Fruit fly (Drosophila melanogaster) whole organism, embryonic: ENCODE measurements around the gene mRpS31.

ENCODE experiments used
- Abd-B ChIP-seq: fragments of 200-800 bp; sonication (Bioruptor generic); optimal IDR thresholded peaks from 2 replicates; lab custom pipeline; 2018; ENCODE audit warnings: missing biosample characterization, mild to moderate bottlenecking, missing genetic modification characterization, moderate library complexity
- Atf6 ChIP-seq: fragments of 200-800 bp; sonication (Bioruptor generic); IDR thresholded peaks from 2 replicates; pipeline ENCODE4 v1.3.6; 2022; ENCODE audit warnings: missing biosample characterization, missing genetic modification characterization
- C15 ChIP-seq: fragments of 200-800 bp; sonication (Bioruptor generic); IDR thresholded peaks from 3 replicates; pipeline ENCODE4 v1.3.6; 2022; ENCODE audit warnings: missing biosample characterization, missing genetic modification characterization
- CG12219 ChIP-seq: fragments of 200-800 bp; sonication (Bioruptor generic); optimal IDR thresholded peaks from 3 replicates; lab custom pipeline; 2018; ENCODE audit warnings: missing biosample characterization, mild to moderate bottlenecking, missing genetic modification characterization
- CG15073 ChIP-seq: fragments of 200-800 bp; sonication (Bioruptor generic); optimal IDR thresholded peaks from 2 replicates; lab custom pipeline; 2016; ENCODE audit warnings: missing biosample characterization, missing genetic modification characterization
- CG15601 ChIP-seq: fragments of 200-800 bp; sonication (Bioruptor generic); optimal IDR thresholded peaks from 3 replicates; lab custom pipeline; 2019; ENCODE audit warnings: missing biosample characterization, mild to moderate bottlenecking, missing genetic modification characterization, moderate library complexity
- CG18011 ChIP-seq: fragments of 200-800 bp; sonication (Bioruptor generic); optimal IDR thresholded peaks from 2 replicates; lab custom pipeline; 2017; ENCODE audit warnings: missing biosample characterization, missing genetic modification characterization, mild to moderate bottlenecking, moderate library complexity, missing genotype
- CG18619 ChIP-seq: fragments of 200-800 bp; sonication (Bioruptor generic); optimal IDR thresholded peaks from 3 replicates; lab custom pipeline; 2017; ENCODE audit warnings: missing biosample characterization, mild to moderate bottlenecking, missing genetic modification characterization
- CG2199 ChIP-seq: fragments of 200-800 bp; sonication (Bioruptor generic); IDR thresholded peaks from 3 replicates; pipeline ENCODE4 v1.3.6; 2022; ENCODE audit warnings: missing biosample characterization, missing genetic modification characterization
- CG2875 ChIP-seq: fragments of 200-800 bp; sonication (Bioruptor generic); optimal IDR thresholded peaks from 2 replicates; lab custom pipeline; 2017; ENCODE audit warnings: missing biosample characterization, mild to moderate bottlenecking, missing genetic modification characterization, missing genetic modification reagents
- CG2889 ChIP-seq: fragments of 200-800 bp; sonication (Bioruptor generic); IDR thresholded peaks from 3 replicates; pipeline ENCODE4 v1.3.6; 2022; ENCODE audit warnings: missing biosample characterization, missing genetic modification characterization
- CG33557 ChIP-seq: fragments of 200-800 bp; sonication (Bioruptor generic); optimal IDR thresholded peaks from 2 replicates; lab custom pipeline; 2019; ENCODE audit warnings: missing biosample characterization, mild to moderate bottlenecking, missing genetic modification characterization, moderate library complexity
- CG3838 ChIP-seq: fragments of 200-800 bp; sonication (Bioruptor generic); optimal IDR thresholded peaks from 3 replicates; lab custom pipeline; 2016; ENCODE audit warnings: missing biosample characterization, missing genetic modification characterization
- CG3995 ChIP-seq: fragments of 200-800 bp; sonication (Bioruptor generic); optimal IDR thresholded peaks from 3 replicates; lab custom pipeline; 2016; ENCODE audit warnings: missing biosample characterization, missing genetic modification characterization
- CG6272 ChIP-seq: fragments of 200-800 bp; sonication (Bioruptor generic); IDR thresholded peaks from 2 replicates; pipeline ENCODE4 v1.3.6; 2022; ENCODE audit warnings: missing biosample characterization, missing genetic modification characterization
- CG6683 ChIP-seq: fragments of 200-800 bp; sonication (Bioruptor generic); optimal IDR thresholded peaks from 2 replicates; lab custom pipeline; 2017; ENCODE audit warnings: missing biosample characterization, mild to moderate bottlenecking, missing genetic modification characterization, missing genetic modification reagents
- CG6689 ChIP-seq: fragments of 200-800 bp; sonication (Bioruptor generic); IDR thresholded peaks from 2 replicates; pipeline ENCODE4 v1.3.6; 2022; ENCODE audit warnings: missing biosample characterization, missing genetic modification characterization
- CG6854 ChIP-seq: fragments of 200-800 bp; sonication (Bioruptor generic); optimal IDR thresholded peaks from 3 replicates; lab custom pipeline; 2017; ENCODE audit warnings: missing biosample characterization, mild to moderate bottlenecking, missing genetic modification characterization
- CG7357 ChIP-seq: fragments of 200-800 bp; sonication (Bioruptor generic); IDR thresholded peaks from 3 replicates; pipeline ENCODE4 v1.3.6; 2022; ENCODE audit warnings: missing biosample characterization, missing genetic modification characterization
- CG7987 ChIP-seq: fragments of 200-800 bp; sonication (Bioruptor generic); optimal IDR thresholded peaks from 2 replicates; lab custom pipeline; 2018; ENCODE audit warnings: missing biosample characterization, mild to moderate bottlenecking, missing genetic modification characterization, moderate library complexity
- CTCF ChIP-seq: fragments of 200-800 bp; sonication (Bioruptor generic); optimal IDR thresholded peaks from 2 replicates; lab custom pipeline; 2017; ENCODE audit warnings: missing biosample characterization, mild to moderate bottlenecking, missing genetic modification characterization, moderate library complexity
- CoRest ChIP-seq: fragments of 200-800 bp; sonication (Bioruptor generic); optimal IDR thresholded peaks from 3 replicates; lab custom pipeline; 2018; ENCODE audit warnings: missing biosample characterization, mild to moderate bottlenecking, missing genetic modification characterization, moderate library complexity
- CrebB ChIP-seq: fragments of 200-800 bp; sonication (Bioruptor generic); optimal IDR thresholded peaks from 3 replicates; lab custom pipeline; 2018; ENCODE audit warnings: missing biosample characterization, mild to moderate bottlenecking, missing genetic modification characterization
- Dip2 ChIP-seq: fragments of 200-800 bp; sonication (Bioruptor generic); IDR thresholded peaks from 2 replicates; pipeline ENCODE4 v1.3.6; 2022; ENCODE audit warnings: missing biosample characterization, missing genetic modification characterization
- GATAe ChIP-seq: fragments of 200-800 bp; sonication (Bioruptor generic); conservative IDR thresholded peaks from 2 replicates; pipeline ENCODE4 v1.3.6; 2022; ENCODE audit warnings: missing biosample characterization, missing genetic modification characterization
- HLHmδ ChIP-seq: fragments of 200-800 bp; sonication (Bioruptor generic); optimal IDR thresholded peaks from 2 replicates; lab custom pipeline; 2018; ENCODE audit warnings: missing biosample characterization, mild to moderate bottlenecking, missing genetic modification characterization, moderate library complexity
- Hr3 ChIP-seq: fragments of 200-800 bp; sonication (Bioruptor generic); optimal IDR thresholded peaks from 3 replicates; lab custom pipeline; 2016; ENCODE audit warnings: missing biosample characterization, missing genetic modification characterization
- Hr78 ChIP-seq, 2 experiments: fragments of 200-800 bp in 1 of 2; fragments of >200 bp in 1 of 2; sonication (Bioruptor generic) in 1 of 2; optimal IDR thresholded peaks; 2 replicates each; lab custom pipeline; 2017 to 2019; ENCODE audit warnings: missing biosample characterization in 2 of 2, missing genetic modification characterization in 2 of 2, mild to moderate bottlenecking in 1 of 2, moderate library complexity in 1 of 2
- Mes4 ChIP-seq: fragments of 200-800 bp; sonication (Bioruptor generic); optimal IDR thresholded peaks from 2 replicates; lab custom pipeline; 2016; ENCODE audit warnings: missing biosample characterization, missing genetic modification characterization
- Nf-YC ChIP-seq: fragments of 200-800 bp; optimal IDR thresholded peaks from 3 replicates; lab custom pipeline; 2019; ENCODE audit warnings: missing biosample characterization, mild to moderate bottlenecking, missing genetic modification characterization, moderate library complexity
- Stat92E ChIP-seq, 3 experiments: fragments of >200 bp in 2 of 3; fragments of 200-800 bp in 1 of 3; sonication (Bioruptor generic) in 1 of 3; optimal IDR thresholded peaks; 2 replicates each; lab custom pipeline; 2017 to 2019; ENCODE audit warnings: missing biosample characterization in 3 of 3, missing genetic modification characterization in 3 of 3, mild to moderate bottlenecking in 1 of 3, moderate library complexity in 1 of 3
- amos ChIP-seq: fragments of 200-800 bp; sonication (Bioruptor generic); IDR thresholded peaks from 2 replicates; pipeline ENCODE4 v1.3.6; 2022; ENCODE audit warnings: missing biosample characterization, missing genetic modification characterization; ENCODE audit not compliant: partially characterized antibody
- az2 ChIP-seq: fragments of 200-800 bp; sonication (Bioruptor generic); optimal IDR thresholded peaks from 3 replicates; lab custom pipeline; 2016; ENCODE audit warnings: missing biosample characterization, missing genetic modification characterization
- bab2 ChIP-seq: fragments of 200-800 bp; sonication (Bioruptor generic); optimal IDR thresholded peaks from 2 replicates; lab custom pipeline; 2016; ENCODE audit warnings: missing biosample characterization, missing genetic modification characterization
- da ChIP-seq: fragments of 200-800 bp; sonication (Bioruptor generic); optimal IDR thresholded peaks from 2 replicates; lab custom pipeline; 2016; ENCODE audit warnings: missing biosample characterization, missing genetic modification characterization
- dmrt11E ChIP-seq: fragments of 200-800 bp; sonication (Bioruptor generic); optimal IDR thresholded peaks from 3 replicates; lab custom pipeline; 2018; ENCODE audit warnings: missing biosample characterization, mild to moderate bottlenecking, missing genetic modification characterization, moderate library complexity
- fd64A ChIP-seq: fragments of 200-800 bp; sonication (Bioruptor generic); optimal IDR thresholded peaks from 3 replicates; lab custom pipeline; 2018; ENCODE audit warnings: missing biosample characterization, mild to moderate bottlenecking, missing genetic modification characterization
- gsb ChIP-seq: fragments of 200-800 bp; sonication (Bioruptor generic); IDR thresholded peaks from 2 replicates; pipeline ENCODE4 v1.3.6; 2022; ENCODE audit warnings: missing biosample characterization, missing genetic modification characterization
- hb ChIP-seq: fragments of 200-800 bp; sonication (Bioruptor generic); IDR thresholded peaks from 3 replicates; pipeline ENCODE4 v1.3.6; 2022; ENCODE audit warnings: missing biosample characterization, missing genetic modification characterization; ENCODE audit not compliant: partially characterized antibody
- hth ChIP-seq: fragments of >200 bp; optimal IDR thresholded peaks from 2 replicates; lab custom pipeline; 2017; ENCODE audit warnings: inconsistent platforms
- lbe ChIP-seq: fragments of 200-800 bp; sonication (Bioruptor generic); optimal IDR thresholded peaks from 2 replicates; lab custom pipeline; 2016; ENCODE audit warnings: missing biosample characterization, mild to moderate bottlenecking, missing genetic modification characterization
- maf-S ChIP-seq: fragments of 200-800 bp; sonication (Bioruptor generic); optimal IDR thresholded peaks from 2 replicates; lab custom pipeline; 2016; ENCODE audit warnings: missing biosample characterization, missing genetic modification characterization
- mirr ChIP-seq: fragments of 200-800 bp; sonication (Bioruptor generic); optimal IDR thresholded peaks from 3 replicates; lab custom pipeline; 2018; ENCODE audit warnings: missing biosample characterization, mild to moderate bottlenecking, missing genetic modification characterization
- nerfin-2 ChIP-seq: fragments of 200-800 bp; sonication (Bioruptor generic); IDR thresholded peaks from 2 replicates; pipeline ENCODE4 v1.3.6; 2022; ENCODE audit warnings: missing biosample characterization, missing genetic modification characterization; ENCODE audit not compliant: partially characterized antibody
- run ChIP-seq: fragments of 200-800 bp; sonication (Bioruptor generic); optimal IDR thresholded peaks from 3 replicates; lab custom pipeline; 2018; ENCODE audit warnings: missing biosample characterization, mild to moderate bottlenecking, missing genetic modification characterization
- schlank ChIP-seq: fragments of 200-800 bp; sonication (Bioruptor generic); optimal IDR thresholded peaks from 2 replicates; lab custom pipeline; 2018; ENCODE audit warnings: missing biosample characterization, mild to moderate bottlenecking, missing genetic modification characterization
- sima ChIP-seq: fragments of 200-800 bp; sonication (Bioruptor generic); optimal IDR thresholded peaks from 2 replicates; lab custom pipeline; 2016; ENCODE audit warnings: missing biosample characterization, missing genetic modification characterization
- sisA ChIP-seq: fragments of 200-800 bp; sonication (Bioruptor generic); IDR thresholded peaks from 2 replicates; pipeline ENCODE4 v1.3.6; 2022; ENCODE audit warnings: missing biosample characterization, missing genetic modification characterization
- vvl ChIP-seq: fragments of 200-800 bp; sonication (Bioruptor generic); IDR thresholded peaks from 2 replicates; pipeline ENCODE4 v1.3.6; 2022; ENCODE audit warnings: missing biosample characterization, missing genetic modification characterization
- zfh2 ChIP-seq: fragments of 200-800 bp; sonication (Bioruptor generic); optimal IDR thresholded peaks from 2 replicates; lab custom pipeline; 2016; ENCODE audit warnings: missing biosample characterization, missing genetic modification characterization

mRpS31 gene

DNA sequence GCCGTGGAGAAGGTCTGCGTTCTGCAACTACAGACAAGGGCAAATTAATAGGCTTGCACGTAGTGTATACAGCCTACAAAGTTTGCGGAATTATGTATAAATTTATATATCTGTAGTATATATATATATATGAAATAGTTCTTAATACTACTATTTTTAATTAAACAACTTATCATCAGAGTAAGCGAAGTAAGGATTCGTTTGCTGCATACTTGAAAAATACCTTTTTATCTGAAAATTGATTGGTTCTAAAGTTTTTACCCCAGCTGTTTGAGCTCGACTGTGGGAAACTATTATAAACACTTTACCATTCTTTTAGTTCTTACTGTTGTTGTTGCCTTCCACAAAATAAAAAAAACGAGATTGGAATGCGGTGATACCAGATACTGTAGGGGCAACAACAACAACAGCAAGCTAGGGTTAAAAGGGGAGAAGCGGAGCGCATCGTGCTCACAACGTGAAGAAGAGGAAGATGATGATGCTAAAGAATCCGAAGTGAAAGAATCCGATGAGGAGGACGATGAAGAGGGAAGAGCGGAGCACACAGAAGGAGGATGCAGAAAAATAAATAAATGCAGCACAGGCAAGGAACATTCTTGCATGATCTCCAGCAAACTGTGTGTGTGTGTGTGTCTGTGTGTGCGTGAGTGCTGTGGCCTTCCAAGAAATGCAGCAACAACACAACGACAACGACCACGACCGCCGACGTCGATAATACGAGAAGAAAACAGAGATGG lies 38.2 kb downstream of the mRpS31 start (continued):
- no peak for TF ChIP-seq run (tag; lab: Kevin White, UChicago)
- no peak for TF ChIP-seq CG2889 (GFP tag; lab: Robert Waterston, UW)
- TF ChIP-seq hb (GFP tag; lab: Robert Waterston, UW), result no peak
- no peak for TF ChIP-seq Hr3 (GFP tag; lab: Kevin White, UChicago)
- no peak for TF ChIP-seq nerfin-2 (GFP tag; lab: Robert Waterston, UW)
- TF ChIP-seq schlank (tag; lab: Kevin White, UChicago), result no peak
- TF ChIP-seq CG7987 (GFP tag; lab: Kevin White, UChicago), result no peak
- no peak for TF ChIP-seq gsb
- TF ChIP-seq C15 (GFP tag; lab: Robert Waterston, UW), result no peak
- TF ChIP-seq sima (GFP tag; lab: Kevin White, UChicago), result no peak
- no peak for TF ChIP-seq az2 (GFP tag; lab: Kevin White, UChicago)
- TF ChIP-seq dmrt11E, result peak; percentile 73
- no peak for TF ChIP-seq CG3838 (GFP tag; lab: Kevin White, UChicago)
- no peak for TF ChIP-seq Abd-B (GFP tag; lab: Kevin White, UChicago)
- no peak for TF ChIP-seq amos (GFP tag; lab: Robert Waterston, UW)
- no peak for TF ChIP-seq CG6272
- 0 out of 2 replicates have a peak, but pooled peaks have one; percentile 15 for TF ChIP-seq Atf6 (GFP tag; lab: Robert Waterston, UW)
- TF ChIP-seq CG12219 (GFP tag; lab: Kevin White, UChicago), result no peak
- TF ChIP-seq maf-S (GFP tag; lab: Kevin White, UChicago), result no peak
- TF ChIP-seq CG2199 (GFP tag; lab: Robert Waterston, UW), result peak; percentile 8; the same call in 1 of the 3 replicates
- no peak for TF ChIP-seq mirr (GFP tag; lab: Kevin White, UChicago)
- TF ChIP-seq hth (lab: Kevin White, UChicago), result no peak
- peak; percentile 43 for TF ChIP-seq CG15601 (tag; lab: Kevin White, UChicago)
- TF ChIP-seq Dip2 (GFP tag; lab: Robert Waterston, UW), result no peak
- no peak for TF ChIP-seq CG6854 (GFP tag; lab: Kevin White, UChicago)
- TF ChIP-seq CG18011 (GFP tag; lab: Kevin White, UChicago), result no peak
- TF ChIP-seq CG15073 (GFP tag; lab: Kevin White, UChicago), result no peak
- TF ChIP-seq vvl (GFP tag; lab: Robert Waterston, UW), result no peak
- no peak for TF ChIP-seq Mes4 (GFP tag; lab: Kevin White, UChicago)
- TF ChIP-seq GATAe (GFP tag; lab: Robert Waterston, UW), result no peak
- no peak for TF ChIP-seq sisA (GFP tag; lab: Robert Waterston, UW)
- peak; percentile 77 for TF ChIP-seq CG33557 (GFP tag; lab: Kevin White, UChicago)
- no peak for TF ChIP-seq Hr78 (GFP tag; optimal IDR thresholded peaks at IDR 0.05; lab: Kevin White, UChicago)
- TF ChIP-seq CrebB (tag; lab: Kevin White, UChicago), result no peak
- no peak for TF ChIP-seq da (GFP tag; lab: Kevin White, UChicago)
- TF ChIP-seq CG2875, result peak; percentile 5
- no peak for TF ChIP-seq bab2 (GFP tag; lab: Kevin White, UChicago)
- TF ChIP-seq CG3995 (GFP tag; lab: Kevin White, UChicago), result no peak
- no peak for TF ChIP-seq HLHmδ
- peak; percentile 18; the same call in 1 of the 3 replicates for TF ChIP-seq CG7357
- no peak for TF ChIP-seq CG18619 (GFP tag; lab: Kevin White, UChicago)
- TF ChIP-seq CG6689 (GFP tag; lab: Robert Waterston, UW), result peak; percentile 74
- TF ChIP-seq lbe (GFP tag; lab: Kevin White, UChicago), result no peak
- no peak for TF ChIP-seq zfh2 (GFP tag; lab: Kevin White, UChicago)
- TF ChIP-seq CoRest (tag; lab: Kevin White, UChicago), result peak; percentile 62
- no peak for TF ChIP-seq fd64A
- TF ChIP-seq CTCF (GFP tag; lab: Kevin White, UChicago), result no peak
- TF ChIP-seq Stat92E (GFP tag; optimal IDR thresholded peaks at IDR 0.05; lab: Kevin White, UChicago), result peak in 1 of 3 experiments; percentile 94
- no peak for TF ChIP-seq CG6683
- TF ChIP-seq Nf-YC (tag; lab: Kevin White, UChicago), result peak; percentile 34
